Worm (Caenorhabditis elegans) whole organism, L4/young adult: ENCODE data around the gene dct-19.

Source experiments
- W03F9.2 ChIP-seq: fragments of 150-350 bp; optimal IDR thresholded peaks from 2 replicates; lab custom pipeline; 2014; ENCODE audit warnings: missing biosample characterization, missing genetic modification characterization
- him-1 ChIP-seq: sonication (generic microtip); optimal IDR thresholded peaks from 2 replicates; lab custom pipeline; 2016; ENCODE audit warnings: missing genotype, missing genetic modification reagents, missing genetic modification characterization, missing compliant biosample characterization

DNA sequence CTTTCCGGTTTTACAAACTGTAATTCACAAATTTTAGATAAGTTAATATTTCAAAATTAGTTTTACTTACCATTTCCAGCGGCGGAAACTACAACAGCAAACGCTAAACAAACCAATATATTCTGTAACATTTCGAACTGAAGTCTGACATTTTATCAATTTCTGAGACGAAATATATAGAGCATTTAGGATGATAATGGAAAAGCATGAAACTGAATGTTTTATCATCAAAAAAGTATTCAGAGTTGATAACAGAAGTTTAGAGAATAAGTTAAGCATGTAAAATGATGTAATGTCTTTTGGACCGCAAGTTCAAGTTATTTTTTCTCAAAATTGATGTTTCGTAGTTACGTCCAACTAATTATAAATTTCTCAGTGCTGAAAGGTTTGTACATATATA is 26.4 kb downstream of the dct-19 start, which contains the start of gene F55G11.2:
- no peak for TF ChIP-seq W03F9.2 (tag; lab: Kevin White, UChicago)
- no peak for TF ChIP-seq him-1 (tag; lab: Kevin White, UChicago)
